Worm (Caenorhabditis elegans): Measurements from ENCODE around the gene msrp-5.

DNA sequence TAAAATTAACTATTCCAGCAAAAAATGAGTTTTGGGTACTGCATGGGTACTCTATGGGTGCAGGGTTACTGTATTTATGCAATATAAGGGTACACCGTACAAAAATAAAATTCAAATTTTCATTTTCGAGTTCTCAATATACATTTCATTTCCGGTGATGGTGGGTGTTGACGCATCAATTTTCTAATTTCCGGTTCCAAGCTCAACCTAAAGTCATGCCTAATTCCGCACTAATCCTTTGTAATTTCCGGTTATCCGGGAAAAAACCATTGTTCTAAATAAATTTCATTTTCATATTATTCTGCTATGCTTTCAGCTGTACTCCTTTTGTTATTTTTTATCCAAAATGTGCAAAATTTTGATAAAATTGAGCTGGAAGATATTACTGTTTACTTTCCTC, 42.6 kb downstream of the msrp-5 start, which contains the start of gene gcy-21:
- TF ChIP-seq mdl-1 (tag; optimal IDR thresholded peaks at IDR 0.05) (no peak), nhr-25 (tag; optimal IDR thresholded peaks at IDR 0.05) (no peak), nhr-28 (tag; optimal IDR thresholded peaks at IDR 0.05) (no peak), nhr-77 (tag; optimal IDR thresholded peaks at IDR 0.05) (no peak)
